Worm (Caenorhabditis elegans) whole organism, young adult: ENCODE results near the gene F53H2.3.

Experiments
- B0035.1 ChIP-seq: sonication (generic microtip); optimal IDR thresholded peaks from 2 replicates; lab custom pipeline; 2016; ENCODE audit warnings: missing genetic modification characterization, mild to moderate bottlenecking, missing compliant biosample characterization, missing genotype, missing genetic modification reagents
- B0261.1 ChIP-seq: sonication (generic microtip); optimal IDR thresholded peaks from 2 replicates; lab custom pipeline; 2016; ENCODE audit warnings: mild to moderate bottlenecking, missing genetic modification characterization, moderate library complexity, missing compliant biosample characterization
- C17E4.6 ChIP-seq: fragments of 200-800 bp; sonication (Bioruptor generic); IDR thresholded peaks from 2 replicates; pipeline ENCODE4 v1.3.6; 2022; ENCODE audit warnings: missing genetic modification reagents, missing genetic modification characterization, missing compliant biosample characterization
- D2030.7 ChIP-seq: fragments of 200-800 bp; sonication (Bioruptor generic); IDR thresholded peaks from 2 replicates; pipeline ENCODE4 v1.3.6; 2022; ENCODE audit warnings: missing genetic modification reagents, missing genetic modification characterization, missing compliant biosample characterization
- F10E7.11 ChIP-seq: sonication (generic microtip); optimal IDR thresholded peaks from 2 replicates; lab custom pipeline; 2017; ENCODE audit warnings: mild to moderate bottlenecking, missing genetic modification characterization, moderate library complexity, missing compliant biosample characterization
- F22D6.2 ChIP-seq: sonication (generic microtip); optimal IDR thresholded peaks from 2 replicates; lab custom pipeline; 2016; ENCODE audit warnings: mild to moderate bottlenecking, missing genetic modification characterization, missing compliant biosample characterization
- F33H1.4 ChIP-seq: fragments of 200-800 bp; sonication (Bioruptor generic); IDR thresholded peaks from 2 replicates; pipeline ENCODE4 v1.3.6; 2022; ENCODE audit warnings: missing genetic modification reagents, missing genetic modification characterization, missing compliant biosample characterization
- F39B2.1 ChIP-seq: fragments of 200-800 bp; sonication (Bioruptor generic); IDR thresholded peaks from 2 replicates; pipeline ENCODE4 v1.3.6; 2022; ENCODE audit warnings: missing genetic modification reagents, missing genetic modification characterization, missing compliant biosample characterization
- F49E8.2 ChIP-seq: sonication (generic microtip); optimal IDR thresholded peaks from 3 replicates; lab custom pipeline; 2017; ENCODE audit warnings: missing genetic modification characterization, mild to moderate bottlenecking, missing compliant biosample characterization, antibody characterized with exemption, moderate library complexity; ENCODE audit not compliant: insufficient read depth
- F55B11.4 ChIP-seq: sonication (generic microtip); optimal IDR thresholded peaks from 2 replicates; lab custom pipeline; 2016; ENCODE audit warnings: missing compliant biosample characterization, missing genetic modification characterization, borderline replicate concordance; ENCODE audit not compliant: insufficient read depth
- K11D2.4 ChIP-seq: fragments of 200-800 bp; sonication (Bioruptor generic); IDR thresholded peaks from 2 replicates; pipeline ENCODE4 v1.3.6; 2022; ENCODE audit warnings: missing genetic modification reagents, missing genetic modification characterization, missing compliant biosample characterization
- K12H6.12 ChIP-seq: fragments of 200-800 bp; sonication (Bioruptor generic); optimal IDR thresholded peaks from 2 replicates; lab custom pipeline; 2018; ENCODE audit warnings: mild to moderate bottlenecking, missing genetic modification characterization, missing compliant biosample characterization
- T07F8.4 ChIP-seq: sonication (generic microtip); optimal IDR thresholded peaks from 2 replicates; lab custom pipeline; 2016; ENCODE audit warnings: mild to moderate bottlenecking, missing genetic modification characterization, moderate library complexity, missing compliant biosample characterization
- T26A5.8 ChIP-seq: sonication (generic microtip); optimal IDR thresholded peaks from 2 replicates; lab custom pipeline; 2016; ENCODE audit warnings: missing genetic modification characterization, missing compliant biosample characterization
- aptf-3 ChIP-seq: fragments of 200-800 bp; sonication (Bioruptor generic); IDR thresholded peaks from 2 replicates; pipeline ENCODE4 v1.3.6; 2022; ENCODE audit warnings: missing genetic modification characterization, missing compliant biosample characterization
- athp-1 ChIP-seq: sonication (generic microtip); optimal IDR thresholded peaks from 2 replicates; lab custom pipeline; 2017; ENCODE audit warnings: mild to moderate bottlenecking, missing genetic modification characterization, missing compliant biosample characterization
- attf-3 ChIP-seq: fragments of 200-800 bp; sonication (Bioruptor generic); conservative IDR thresholded peaks from 2 replicates; pipeline ENCODE4 v1.3.6; 2022; ENCODE audit warnings: missing genetic modification reagents, missing genetic modification characterization, missing compliant biosample characterization
- bed-2 ChIP-seq: fragments of 200-800 bp; sonication (Bioruptor generic); IDR thresholded peaks from 2 replicates; pipeline ENCODE4 v1.3.6; 2022; ENCODE audit warnings: missing genetic modification reagents, missing genetic modification characterization, missing compliant biosample characterization
- cebp-2 ChIP-seq: fragments of 200-800 bp; sonication (Bioruptor generic); IDR thresholded peaks from 2 replicates; pipeline ENCODE4 v1.3.6; 2022; ENCODE audit warnings: missing genetic modification characterization, missing compliant biosample characterization
- ceh-100 ChIP-seq: fragments of 200-800 bp; sonication (Bioruptor generic); IDR thresholded peaks from 2 replicates; pipeline ENCODE4 v1.3.6; 2022; ENCODE audit warnings: missing genetic modification reagents, missing genetic modification characterization, missing compliant biosample characterization
- ceh-79 ChIP-seq: sonication (generic microtip); optimal IDR thresholded peaks from 2 replicates; lab custom pipeline; 2017; ENCODE audit warnings: mild to moderate bottlenecking, missing genetic modification characterization, missing compliant biosample characterization
- dpl-1 ChIP-seq: fragments of 150-350 bp; optimal IDR thresholded peaks from 2 replicates; lab custom pipeline; 2014; ENCODE audit warnings: missing biosample characterization, missing genetic modification reagents, missing genetic modification characterization
- egl-44 ChIP-seq: fragments of 200-800 bp; sonication (Bioruptor generic); IDR thresholded peaks from 2 replicates; pipeline ENCODE4 v1.3.6; 2022; ENCODE audit warnings: missing genetic modification reagents, missing genetic modification characterization, missing compliant biosample characterization
- ekl-4 ChIP-seq: fragments of 200-800 bp; sonication (Bioruptor generic); IDR thresholded peaks from 2 replicates; pipeline ENCODE4 v1.3.6; 2022; ENCODE audit warnings: missing genetic modification reagents, missing genetic modification characterization, missing compliant biosample characterization
- ets-4 ChIP-seq: fragments of 200-800 bp; sonication (Bioruptor generic); optimal IDR thresholded peaks from 2 replicates; lab custom pipeline; 2018; ENCODE audit warnings: mild to moderate bottlenecking, missing genetic modification characterization, missing compliant biosample characterization
- him-1 ChIP-seq: sonication (generic microtip); optimal IDR thresholded peaks from 2 replicates; lab custom pipeline; 2016; ENCODE audit warnings: missing genotype, missing genetic modification reagents, missing genetic modification characterization, missing compliant biosample characterization
- hlh-12 ChIP-seq: sonication (generic microtip); optimal IDR thresholded peaks from 2 replicates; lab custom pipeline; 2016; ENCODE audit warnings: missing genetic modification characterization, missing compliant biosample characterization
- hlh-26 ChIP-seq: fragments of 200-800 bp; sonication (Bioruptor generic); conservative IDR thresholded peaks from 2 replicates; pipeline ENCODE4 v1.3.6; 2022; ENCODE audit warnings: missing genetic modification reagents, missing genetic modification characterization, missing compliant biosample characterization
- hmg-1.2 ChIP-seq: fragments of 200-800 bp; sonication (Bioruptor generic); IDR thresholded peaks from 2 replicates; pipeline ENCODE4 v1.3.6; 2022; ENCODE audit warnings: missing genetic modification reagents, missing genetic modification characterization, missing compliant biosample characterization
- hrde-1 ChIP-seq: sonication (generic microtip); optimal IDR thresholded peaks from 2 replicates; lab custom pipeline; 2016; ENCODE audit warnings: missing genetic modification characterization, mild to moderate bottlenecking, missing compliant biosample characterization, moderate library complexity, missing genotype, missing genetic modification reagents, borderline replicate concordance
- lag-1 ChIP-seq: fragments of 200-800 bp; sonication (Bioruptor generic); IDR thresholded peaks from 2 replicates; pipeline ENCODE4 v1.3.6; 2022; ENCODE audit warnings: missing genetic modification reagents, missing genetic modification characterization, missing compliant biosample characterization
- let-607 ChIP-seq, 2 experiments: fragments of 200-800 bp in 1 of 2; sonication (Bioruptor generic) in 1 of 2; sonication (generic microtip) in 1 of 2; optimal IDR thresholded peaks; 2 replicates each; lab custom pipeline; 2016 to 2018; ENCODE audit warnings: mild to moderate bottlenecking in 2 of 2, missing compliant biosample characterization in 2 of 2, missing genetic modification characterization in 2 of 2, moderate library complexity in 2 of 2, missing genotype in 1 of 2
- lin-54 ChIP-seq: fragments of 200-800 bp; sonication (Bioruptor generic); optimal IDR thresholded peaks from 2 replicates; lab custom pipeline; 2018; ENCODE audit warnings: mild to moderate bottlenecking, missing genetic modification characterization, missing compliant biosample characterization
- lsy-27 ChIP-seq: sonication (generic microtip); optimal IDR thresholded peaks from 2 replicates; lab custom pipeline; 2017; ENCODE audit warnings: missing genetic modification characterization, mild to moderate bottlenecking, missing compliant biosample characterization, antibody characterized with exemption, missing genotype, borderline replicate concordance; ENCODE audit not compliant: insufficient read depth
- mel-28 ChIP-seq: sonication (generic microtip); optimal IDR thresholded peaks from 2 replicates; lab custom pipeline; 2016; ENCODE audit warnings: borderline replicate concordance, mild to moderate bottlenecking, missing genetic modification characterization, missing compliant biosample characterization
- mxl-1 ChIP-seq: sonication (generic microtip); optimal IDR thresholded peaks from 2 replicates; lab custom pipeline; 2016; ENCODE audit warnings: missing genetic modification characterization, missing compliant biosample characterization
- nfya-2 ChIP-seq: fragments of 200-800 bp; sonication (Bioruptor generic); IDR thresholded peaks from 2 replicates; pipeline ENCODE4 v1.3.6; 2022; ENCODE audit warnings: missing genetic modification reagents, missing genetic modification characterization, missing compliant biosample characterization
- nhr-90 ChIP-seq: sonication (generic microtip); optimal IDR thresholded peaks from 2 replicates; lab custom pipeline; 2016; ENCODE audit warnings: missing genotype, mild to moderate bottlenecking, missing genetic modification characterization, missing compliant biosample characterization
- pbrm-1 ChIP-seq: fragments of 200-800 bp; sonication (Bioruptor generic); IDR thresholded peaks from 2 replicates; pipeline ENCODE4 v1.3.6; 2022; ENCODE audit warnings: missing genetic modification reagents, missing genetic modification characterization, missing compliant biosample characterization
- rec-8 ChIP-seq, 2 experiments: sonication (generic microtip); optimal IDR thresholded peaks; 2 replicates each; lab custom pipeline; 2016; ENCODE audit warnings: mild to moderate bottlenecking in 2 of 2, missing genetic modification characterization in 2 of 2, missing genetic modification reagents in 2 of 2, missing genotype in 2 of 2, missing biosample characterization in 1 of 2, missing compliant biosample characterization in 1 of 2, moderate library complexity in 1 of 2
- rpc-1 ChIP-seq, 2 experiments: fragments of 150-350 bp in 1 of 2; sonication (generic microtip) in 1 of 2; optimal IDR thresholded peaks; 2 replicates each; lab custom pipeline; 2014 to 2018; ENCODE audit warnings: missing biosample characterization in 1 of 2, missing genetic modification characterization in 1 of 2, missing genetic modification reagents in 1 of 2, missing genotype in 1 of 2
- sea-2 ChIP-seq: fragments of 200-800 bp; sonication (Bioruptor generic); IDR thresholded peaks from 2 replicates; pipeline ENCODE4 v1.3.6; 2022; ENCODE audit warnings: missing genetic modification characterization, missing compliant biosample characterization
- snpc-1.1 ChIP-seq: sonication (generic microtip); optimal IDR thresholded peaks from 2 replicates; lab custom pipeline; 2017; ENCODE audit warnings: missing genetic modification characterization, mild to moderate bottlenecking, missing compliant biosample characterization, antibody characterized with exemption, moderate library complexity, missing genotype, missing genetic modification reagents; ENCODE audit not compliant: insufficient read depth
- somi-1 ChIP-seq: fragments of 200-800 bp; sonication (Bioruptor generic); optimal IDR thresholded peaks from 2 replicates; lab custom pipeline; 2018; ENCODE audit warnings: mild to moderate bottlenecking, missing genetic modification characterization, missing compliant biosample characterization
- tbp1 ChIP-seq: fragments of 200-800 bp; sonication (Bioruptor generic); optimal IDR thresholded peaks from 2 replicates; lab custom pipeline; 2018; ENCODE audit warnings: mild to moderate bottlenecking, missing genetic modification characterization, missing compliant biosample characterization
- tbx-9 ChIP-seq: sonication (generic microtip); optimal IDR thresholded peaks from 2 replicates; lab custom pipeline; 2016; ENCODE audit warnings: borderline replicate concordance, missing genetic modification characterization, inconsistent platforms, missing compliant biosample characterization
- ztf-25 ChIP-seq: fragments of 200-800 bp; sonication (Bioruptor generic); IDR thresholded peaks from 2 replicates; pipeline ENCODE4 v1.3.6; 2022; ENCODE audit warnings: missing genetic modification reagents, missing genetic modification characterization, missing compliant biosample characterization
- ztf-6 ChIP-seq: fragments of 200-800 bp; sonication (Bioruptor generic); IDR thresholded peaks from 2 replicates; pipeline ENCODE4 v1.3.6; 2022; ENCODE audit warnings: missing genetic modification reagents, missing genetic modification characterization, missing compliant biosample characterization

F53H2.3 gene

DNA sequence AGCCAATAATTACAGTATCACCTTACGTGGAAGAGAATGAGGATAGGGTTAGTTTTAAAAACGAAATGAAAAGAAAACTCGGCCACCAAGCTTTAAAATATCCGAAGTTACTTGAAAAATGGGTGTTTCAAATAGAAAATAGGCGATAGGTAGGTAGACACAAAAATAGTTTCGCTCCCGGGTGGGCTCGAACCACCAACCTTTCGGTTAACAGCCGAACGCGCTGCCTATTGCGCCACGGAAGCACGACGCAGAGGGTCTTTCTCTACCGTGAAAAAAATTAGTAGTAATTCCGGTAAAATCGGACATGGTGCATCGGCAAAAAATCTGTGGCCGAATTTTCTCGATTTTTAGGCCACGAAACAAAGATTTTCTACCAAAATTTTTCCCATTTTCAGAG, 63.9 kb downstream of the F53H2.3 start:
- no peak for TF ChIP-seq tbx-9 (tag; lab: Kevin White, UChicago)
- no peak for TF ChIP-seq K12H6.12 (tag; lab: Kevin White, UChicago)
- no peak for TF ChIP-seq T07F8.4
- TF ChIP-seq D2030.7, result peak; percentile 54; the same call in 1 of the 2 replicates
- no peak for TF ChIP-seq lsy-27
- no peak for TF ChIP-seq F22D6.2 (tag; lab: Kevin White, UChicago)
- TF ChIP-seq let-607 (tag; optimal IDR thresholded peaks at IDR 0.05; lab: Kevin White, UChicago), result no peak
- peak; percentile 63 for TF ChIP-seq B0261.1 (tag; lab: Kevin White, UChicago)
- TF ChIP-seq cebp-2 (GFP tag; lab: Robert Waterston, UW), result no peak
- TF ChIP-seq dpl-1, result no peak
- no peak for TF ChIP-seq ztf-6 (GFP tag; lab: Robert Waterston, UW)
- TF ChIP-seq rec-8 (tag; optimal IDR thresholded peaks at IDR 0.05; lab: Kevin White, UChicago), result no peak
- peak; percentile 52 for TF ChIP-seq rpc-1 (optimal IDR thresholded peaks at IDR 0.05; lab: Kevin White, UChicago)
- peak; percentile 73 for TF ChIP-seq rpc-1 (tag; optimal IDR thresholded peaks at IDR 0.05; lab: Kevin White, UChicago)
- TF ChIP-seq K11D2.4, result no peak
- no peak for TF ChIP-seq hrde-1 (tag; lab: Kevin White, UChicago)
- no peak for TF ChIP-seq snpc-1.1
- no peak for TF ChIP-seq lin-54 (GFP tag; lab: Kevin White, UChicago)
- no peak for TF ChIP-seq F55B11.4
- no peak for TF ChIP-seq F39B2.1 (GFP tag; lab: Robert Waterston, UW)
- TF ChIP-seq nfya-2 (GFP tag; lab: Robert Waterston, UW), result no peak
- TF ChIP-seq ekl-4 (GFP tag; lab: Robert Waterston, UW), result no peak
- TF ChIP-seq him-1 (tag; lab: Kevin White, UChicago), result peak; percentile 67
- no peak for TF ChIP-seq sea-2 (GFP tag; lab: Robert Waterston, UW)
- peak; percentile 83 for TF ChIP-seq tbp1 (GFP tag; lab: Kevin White, UChicago)
- TF ChIP-seq hlh-26, result no peak
- 0 out of 2 replicates have a peak, but pooled peaks have one; percentile 25 for TF ChIP-seq hmg-1.2 (GFP tag; lab: Robert Waterston, UW)
- TF ChIP-seq lag-1, result no peak
- TF ChIP-seq mel-28, result no peak
- TF ChIP-seq F33H1.4, result no peak
- no peak for TF ChIP-seq hlh-12 (tag; lab: Kevin White, UChicago)
- TF ChIP-seq bed-2 (GFP tag; lab: Robert Waterston, UW), result no peak
- TF ChIP-seq pbrm-1 (GFP tag; lab: Robert Waterston, UW), result no peak
- TF ChIP-seq ceh-79, result no peak
- TF ChIP-seq egl-44 (GFP tag; lab: Robert Waterston, UW), result no peak
- no peak for TF ChIP-seq F10E7.11 (tag; lab: Kevin White, UChicago)
- TF ChIP-seq ztf-25 (GFP tag; lab: Robert Waterston, UW), result 0 out of 2 replicates have a peak, but pooled peaks have one; percentile 31
- no peak for TF ChIP-seq F49E8.2 (tag; lab: Kevin White, UChicago)
- TF ChIP-seq ceh-100, result no peak
- no peak for TF ChIP-seq C17E4.6 (GFP tag; lab: Robert Waterston, UW)
- no peak for TF ChIP-seq ets-4
- no peak for TF ChIP-seq athp-1 (tag; lab: Kevin White, UChicago)
- no peak for TF ChIP-seq attf-3 (GFP tag; lab: Robert Waterston, UW)
- TF ChIP-seq nhr-90 (tag; lab: Kevin White, UChicago), result peak; percentile 10
- TF ChIP-seq aptf-3, result no peak
- TF ChIP-seq B0035.1 (tag; lab: Kevin White, UChicago), result no peak
- TF ChIP-seq T26A5.8 (tag; lab: Kevin White, UChicago), result no peak
- no peak for TF ChIP-seq somi-1 (GFP tag; lab: Kevin White, UChicago)
- TF ChIP-seq mxl-1, result no peak
